Worm (Caenorhabditis elegans) whole organism, L4/young adult: ENCODE measurements around the gene K08F9.3.

ENCODE experiments used
- W03F9.2 ChIP-seq: fragments of 150-350 bp; optimal IDR thresholded peaks from 2 replicates; lab custom pipeline; 2014; ENCODE audit warnings: missing biosample characterization, missing genetic modification characterization
- him-1 ChIP-seq: sonication (generic microtip); optimal IDR thresholded peaks from 2 replicates; lab custom pipeline; 2016; ENCODE audit warnings: missing genotype, missing genetic modification reagents, missing genetic modification characterization, missing compliant biosample characterization

- no peak for TF ChIP-seq W03F9.2
- no peak for TF ChIP-seq him-1 (tag; lab: Kevin White, UChicago)
Observed at ce11 chrV:15132423-15132822, 7.9 kb upstream of the K08F9.3 start, which contains the start of gene str-171.
